Worm (Caenorhabditis elegans) whole organism, early embryonic: ENCODE measurements around the gene fut-8.

ENCODE experiments used
- B0310.2 ChIP-seq: sonication (generic microtip); optimal IDR thresholded peaks from 2 replicates; lab custom pipeline; 2016; ENCODE audit warnings: mild to moderate bottlenecking, missing genetic modification characterization, missing compliant biosample characterization
- F13C5.2 ChIP-seq: sonication (generic microtip); optimal IDR thresholded peaks from 2 replicates; lab custom pipeline; 2017; ENCODE audit warnings: mild to moderate bottlenecking, missing genetic modification characterization, inconsistent platforms, missing compliant biosample characterization
- aly-1 ChIP-seq: sonication (generic microtip); optimal IDR thresholded peaks from 2 replicates; lab custom pipeline; 2016; ENCODE audit warnings: missing genetic modification characterization, missing compliant biosample characterization
- ama-1 ChIP-seq: fragments of 150-350 bp; optimal IDR thresholded peaks from 2 replicates; lab custom pipeline; 2014
- ceh-13 ChIP-seq: fragments of 200-800 bp; sonication (Bioruptor generic); optimal IDR thresholded peaks from 2 replicates; lab custom pipeline; 2018; ENCODE audit warnings: mild to moderate bottlenecking, missing genetic modification characterization, missing compliant biosample characterization
- ceh-36 ChIP-seq: sonication (generic microtip); optimal IDR thresholded peaks from 2 replicates; lab custom pipeline; 2016; ENCODE audit warnings: missing genetic modification characterization, inconsistent platforms, missing compliant biosample characterization
- ets-7 ChIP-seq: sonication (generic microtip); optimal IDR thresholded peaks from 2 replicates; lab custom pipeline; 2016; ENCODE audit warnings: missing genotype, missing genetic modification characterization, missing compliant biosample characterization
- flt-1 ChIP-seq: fragments of 200-800 bp; sonication (Bioruptor generic); IDR thresholded peaks from 2 replicates; pipeline ENCODE4 v1.3.6; 2022; ENCODE audit warnings: missing genetic modification characterization, missing compliant biosample characterization
- hmbx-1 ChIP-seq: sonication (generic microtip); optimal IDR thresholded peaks from 2 replicates; lab custom pipeline; 2016; ENCODE audit warnings: mild to moderate bottlenecking, missing genetic modification characterization, missing compliant biosample characterization
- hmg-4 ChIP-seq: fragments of 200-800 bp; sonication (Bioruptor generic); optimal IDR thresholded peaks from 2 replicates; lab custom pipeline; 2018; ENCODE audit warnings: mild to moderate bottlenecking, missing genetic modification characterization, missing compliant biosample characterization
- hnd-1 ChIP-seq: sonication (generic microtip); optimal IDR thresholded peaks from 2 replicates; lab custom pipeline; 2016; ENCODE audit warnings: missing genetic modification characterization, missing compliant biosample characterization
- pes-1 ChIP-seq: fragments of 200-800 bp; sonication (Bioruptor generic); IDR thresholded peaks from 2 replicates; pipeline ENCODE4 v1.3.6; 2022; ENCODE audit warnings: missing genetic modification reagents, missing genetic modification characterization, missing compliant biosample characterization
- scrt-1 ChIP-seq: fragments of 200-800 bp; sonication (Bioruptor generic); IDR thresholded peaks from 2 replicates; pipeline ENCODE4 v1.3.6; 2022; ENCODE audit warnings: missing genetic modification characterization, missing compliant biosample characterization
- sea-1 ChIP-seq: fragments of 200-800 bp; sonication (Bioruptor generic); conservative IDR thresholded peaks from 2 replicates; pipeline ENCODE4 v1.3.6; 2022; ENCODE audit warnings: missing genetic modification characterization, missing compliant biosample characterization
- tbx-11 ChIP-seq: fragments of 200-800 bp; sonication (Bioruptor generic); IDR thresholded peaks from 2 replicates; pipeline ENCODE4 v1.3.6; 2022; ENCODE audit warnings: missing genetic modification characterization, missing compliant biosample characterization
- tbx-37 ChIP-seq: fragments of 200-800 bp; sonication (Bioruptor generic); conservative IDR thresholded peaks from 2 replicates; pipeline ENCODE4 v1.3.6; 2022; ENCODE audit warnings: missing genetic modification reagents, missing genetic modification characterization, missing compliant biosample characterization
- tra-4 ChIP-seq: sonication (generic microtip); optimal IDR thresholded peaks from 2 replicates; lab custom pipeline; 2017; ENCODE audit warnings: missing genetic modification characterization, missing compliant biosample characterization

Gene fut-8

ce11 chrV:6000368-6000802, 10.1 kb upstream of the fut-8 start:
- TF ChIP-seq F13C5.2 (tag; lab: Kevin White, UChicago) (peak; percentile 24), tbx-11 (no peak), hmg-4 (peak; percentile 13)

DNA sequence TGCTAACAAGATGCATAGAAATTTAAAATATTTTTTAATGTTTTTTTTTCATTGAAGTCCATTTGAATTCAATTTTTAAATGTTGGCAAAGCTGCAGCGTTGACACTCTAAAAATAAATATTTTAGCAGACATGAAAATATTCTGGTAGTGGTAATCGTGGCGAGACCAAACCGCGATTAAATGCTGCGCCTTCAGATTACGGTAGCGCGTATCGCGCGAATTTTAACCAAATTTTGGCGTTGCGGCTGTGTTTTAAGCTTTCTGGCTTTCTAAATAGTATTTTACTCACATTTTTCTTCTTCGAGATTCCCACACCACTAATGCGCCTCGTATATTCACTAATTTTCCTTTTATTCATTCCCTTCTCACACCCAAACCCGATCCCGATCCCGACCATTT, 5.8 kb upstream of the fut-8 start, which contains the start of gene cpg-4:
cpg-4 (plus strand) TSS at position 303 of the 400 bp plus-strand sequence.
- TF ChIP-seq aly-1 (tag; lab: Kevin White, UChicago) (no peak), ceh-13 (GFP tag; lab: Kevin White, UChicago) (no peak), tbx-37 (GFP tag; lab: Robert Waterston, UW) (no peak)

DNA sequence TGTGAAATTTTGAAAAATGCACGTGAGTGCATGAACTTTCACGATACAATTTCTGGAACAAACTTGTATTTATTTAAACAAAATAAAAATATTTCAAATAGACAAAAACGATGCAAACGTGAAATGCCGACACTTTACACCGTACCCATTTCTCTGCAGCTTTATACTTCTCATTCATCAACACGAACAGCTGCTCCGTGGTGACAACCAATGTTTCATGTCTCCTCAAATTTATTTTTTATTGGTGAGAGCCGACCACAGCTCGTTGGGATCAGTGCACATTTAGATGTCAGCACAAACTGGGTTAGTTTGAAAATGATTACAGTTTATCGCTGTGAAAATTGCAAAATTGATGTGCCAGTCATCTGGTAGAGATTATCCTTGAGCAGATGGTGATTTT, 5.3 kb upstream of the fut-8 start:
- TF ChIP-seq hmbx-1 (tag; lab: Kevin White, UChicago) (no peak), tra-4 (tag; lab: Kevin White, UChicago) (no peak), pes-1 (GFP tag; lab: Robert Waterston, UW) (no peak), ama-1 (lab: Kevin White, UChicago) (no peak), scrt-1 (no peak)

- TF ChIP-seq ceh-36 (tag; lab: Kevin White, UChicago) (no peak), hmbx-1 (tag; lab: Kevin White, UChicago) (no peak), ets-7 (tag; lab: Kevin White, UChicago) (no peak), tra-4 (tag; lab: Kevin White, UChicago) (no peak)
These were observed 1.3 kb upstream of the fut-8 start for ce11 chrV:5991490-5992069.

- TF ChIP-seq ets-7 (tag; lab: Kevin White, UChicago) (no peak), scrt-1 (no peak), ceh-36 (tag; lab: Kevin White, UChicago) (no peak), aly-1 (tag; lab: Kevin White, UChicago) (no peak), ama-1 (lab: Kevin White, UChicago) (no peak), hmg-4 (no peak), hmbx-1 (tag; lab: Kevin White, UChicago) (no peak), tbx-37 (GFP tag; lab: Robert Waterston, UW) (no peak), ceh-13 (GFP tag; lab: Kevin White, UChicago) (no peak), flt-1 (GFP tag; lab: Robert Waterston, UW) (no peak), sea-1 (GFP tag; lab: Robert Waterston, UW) (no peak), tra-4 (tag; lab: Kevin White, UChicago) (no peak), pes-1 (GFP tag; lab: Robert Waterston, UW) (no peak), tbx-11 (no peak), B0310.2 (tag; lab: Kevin White, UChicago) (no peak), F13C5.2 (tag; lab: Kevin White, UChicago) (no peak), hnd-1 (no peak)
These were observed 3.5 kb downstream of the fut-8 start, which contains the start of gene C10F3.7 for ce11 chrV:5986755-5987154. Gene C10F3.7, minus strand, starts transcription at chrV:5986855.

- TF ChIP-seq hmbx-1 (tag; lab: Kevin White, UChicago) (no peak), aly-1 (tag; lab: Kevin White, UChicago) (no peak), scrt-1 (no peak), hmg-4 (no peak), flt-1 (GFP tag; lab: Robert Waterston, UW) (no peak), sea-1 (GFP tag; lab: Robert Waterston, UW) (no peak), ceh-13 (GFP tag; lab: Kevin White, UChicago) (no peak), ama-1 (lab: Kevin White, UChicago) (no peak), tbx-37 (GFP tag; lab: Robert Waterston, UW) (no peak), pes-1 (GFP tag; lab: Robert Waterston, UW) (no peak), ceh-36 (tag; lab: Kevin White, UChicago) (no peak), F13C5.2 (tag; lab: Kevin White, UChicago) (no peak), tra-4 (tag; lab: Kevin White, UChicago) (no peak), B0310.2 (tag; lab: Kevin White, UChicago) (no peak), hnd-1 (no peak), tbx-11 (no peak), ets-7 (tag; lab: Kevin White, UChicago) (no peak)
These were observed 6.0 kb downstream of the fut-8 start for ce11 chrV:5984244-5984643.

DNA sequence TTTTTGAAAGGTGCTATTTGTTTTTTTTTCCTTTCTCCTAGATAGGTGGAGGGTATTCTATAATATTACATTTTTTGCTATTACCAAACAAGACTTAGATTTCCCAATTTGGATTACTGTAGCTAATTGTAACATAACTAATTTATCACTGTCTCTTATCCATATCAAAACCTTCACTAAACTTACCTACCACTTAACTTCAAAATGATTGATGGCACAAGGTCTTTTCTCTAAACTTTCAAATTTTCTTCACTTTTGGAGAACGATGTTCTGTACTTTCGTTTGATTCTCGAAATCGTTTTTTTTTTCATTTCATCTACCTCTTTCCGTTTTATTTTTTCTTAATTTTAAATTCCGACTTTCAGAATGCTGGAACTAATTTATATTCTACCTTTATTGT, 6.9 kb downstream of the fut-8 start, which contains the start of gene dhs-16:
dhs-16 (plus strand) TSS at position 366 of the 400 bp plus-strand sequence.
- TF ChIP-seq hnd-1 (no peak), flt-1 (GFP tag; lab: Robert Waterston, UW) (no peak), ceh-36 (tag; lab: Kevin White, UChicago) (no peak), tbx-11 (no peak), hmbx-1 (tag; lab: Kevin White, UChicago) (no peak), tbx-37 (GFP tag; lab: Robert Waterston, UW) (no peak), B0310.2 (tag; lab: Kevin White, UChicago) (no peak), F13C5.2 (tag; lab: Kevin White, UChicago) (no peak), tra-4 (tag; lab: Kevin White, UChicago) (no peak), ets-7 (tag; lab: Kevin White, UChicago) (no peak), scrt-1 (no peak), aly-1 (tag; lab: Kevin White, UChicago) (no peak), ama-1 (lab: Kevin White, UChicago) (no peak), hmg-4 (no peak), ceh-13 (GFP tag; lab: Kevin White, UChicago) (no peak), pes-1 (GFP tag; lab: Robert Waterston, UW) (no peak)

ce11 chrV:5982722-5983121, 7.6 kb downstream of the fut-8 start:
- TF ChIP-seq ceh-36 (tag; lab: Kevin White, UChicago) (no peak), ceh-13 (GFP tag; lab: Kevin White, UChicago) (no peak), F13C5.2 (tag; lab: Kevin White, UChicago) (no peak), hnd-1 (no peak), ets-7 (tag; lab: Kevin White, UChicago) (no peak), hmg-4 (no peak), ama-1 (lab: Kevin White, UChicago) (no peak), tbx-37 (GFP tag; lab: Robert Waterston, UW) (no peak), sea-1 (GFP tag; lab: Robert Waterston, UW) (no peak), tra-4 (tag; lab: Kevin White, UChicago) (no peak), flt-1 (GFP tag; lab: Robert Waterston, UW) (no peak), tbx-11 (no peak), scrt-1 (no peak), hmbx-1 (tag; lab: Kevin White, UChicago) (no peak)
